Fruit fly (Drosophila melanogaster) whole organism, embryonic: ENCODE measurements around the gene TMEM216.

Experiments used
- BtbVII ChIP-seq: fragments of 200-800 bp; sonication (Bioruptor generic); optimal IDR thresholded peaks from 3 replicates; lab custom pipeline; 2017; ENCODE audit warnings: missing biosample characterization, mild to moderate bottlenecking, missing genetic modification characterization
- CG10147 ChIP-seq: fragments of 200-800 bp; sonication (Bioruptor generic); optimal IDR thresholded peaks from 2 replicates; lab custom pipeline; 2019; ENCODE audit warnings: missing biosample characterization, mild to moderate bottlenecking, missing genetic modification characterization, moderate library complexity
- CG10462 ChIP-seq: fragments of 200-800 bp; sonication (Bioruptor generic); optimal IDR thresholded peaks from 2 replicates; lab custom pipeline; 2016; ENCODE audit warnings: missing biosample characterization, missing genetic modification characterization
- CG10543 ChIP-seq: fragments of 200-800 bp; sonication (Bioruptor generic); optimal IDR thresholded peaks from 3 replicates; lab custom pipeline; 2017; ENCODE audit warnings: missing biosample characterization, mild to moderate bottlenecking, missing genetic modification characterization, moderate library complexity
- CG10959 ChIP-seq: fragments of 200-800 bp; sonication (Bioruptor generic); IDR thresholded peaks from 2 replicates; pipeline ENCODE4 v1.3.6; 2022; ENCODE audit warnings: missing biosample characterization, missing genetic modification characterization
- CG11504 ChIP-seq: fragments of 200-800 bp; sonication (Bioruptor generic); optimal IDR thresholded peaks from 3 replicates; lab custom pipeline; 2019; ENCODE audit warnings: missing biosample characterization, mild to moderate bottlenecking, missing genetic modification characterization, moderate library complexity
- CG12219 ChIP-seq: fragments of 200-800 bp; sonication (Bioruptor generic); optimal IDR thresholded peaks from 3 replicates; lab custom pipeline; 2018; ENCODE audit warnings: missing biosample characterization, mild to moderate bottlenecking, missing genetic modification characterization
- CG12769 ChIP-seq: fragments of 200-800 bp; sonication (Bioruptor generic); optimal IDR thresholded peaks from 2 replicates; lab custom pipeline; 2019; ENCODE audit warnings: missing biosample characterization, mild to moderate bottlenecking, missing genetic modification characterization, moderate library complexity
- CG13123 ChIP-seq: fragments of 200-800 bp; sonication (Bioruptor generic); optimal IDR thresholded peaks from 2 replicates; lab custom pipeline; 2016; ENCODE audit warnings: missing biosample characterization, missing genetic modification characterization
- CG15011 ChIP-seq: fragments of 200-800 bp; sonication (Bioruptor generic); optimal IDR thresholded peaks from 3 replicates; lab custom pipeline; 2018; ENCODE audit warnings: missing biosample characterization, mild to moderate bottlenecking, missing genetic modification characterization
- CG15601 ChIP-seq: fragments of 200-800 bp; sonication (Bioruptor generic); optimal IDR thresholded peaks from 3 replicates; lab custom pipeline; 2019; ENCODE audit warnings: missing biosample characterization, mild to moderate bottlenecking, missing genetic modification characterization, moderate library complexity
- CG1602 ChIP-seq: fragments of 200-800 bp; sonication (Bioruptor generic); optimal IDR thresholded peaks from 3 replicates; lab custom pipeline; 2016; ENCODE audit warnings: missing biosample characterization, missing genetic modification characterization
- CG16779 ChIP-seq: fragments of 200-800 bp; sonication (Bioruptor generic); IDR thresholded peaks from 2 replicates; pipeline ENCODE4 v1.3.6; 2022; ENCODE audit warnings: missing biosample characterization, missing genetic modification characterization
- CG17829 ChIP-seq: fragments of 200-800 bp; optimal IDR thresholded peaks from 2 replicates; lab custom pipeline; 2019; ENCODE audit warnings: missing biosample characterization, mild to moderate bottlenecking, missing genetic modification characterization, moderate library complexity
- CG31365 ChIP-seq: fragments of 200-800 bp; sonication (Bioruptor generic); optimal IDR thresholded peaks from 2 replicates; lab custom pipeline; 2018; ENCODE audit warnings: missing biosample characterization, mild to moderate bottlenecking, missing genetic modification characterization
- CG32772 ChIP-seq: fragments of 200-800 bp; sonication (Bioruptor generic); IDR thresholded peaks from 2 replicates; pipeline ENCODE4 v1.3.6; 2022; ENCODE audit warnings: missing biosample characterization, missing genetic modification characterization
- CG4282 ChIP-seq: fragments of 200-800 bp; sonication (Bioruptor generic); optimal IDR thresholded peaks from 2 replicates; lab custom pipeline; 2016; ENCODE audit warnings: missing biosample characterization, missing genetic modification characterization
- CG6272 ChIP-seq: fragments of 200-800 bp; sonication (Bioruptor generic); IDR thresholded peaks from 2 replicates; pipeline ENCODE4 v1.3.6; 2022; ENCODE audit warnings: missing biosample characterization, missing genetic modification characterization
- CG9727 ChIP-seq: fragments of 200-800 bp; sonication (Bioruptor generic); optimal IDR thresholded peaks from 3 replicates; lab custom pipeline; 2017; ENCODE audit warnings: missing biosample characterization, mild to moderate bottlenecking, missing genetic modification characterization
- CHES-1-like ChIP-seq: fragments of 200-800 bp; sonication (Bioruptor generic); optimal IDR thresholded peaks from 2 replicates; lab custom pipeline; 2016; ENCODE audit warnings: missing biosample characterization, missing genetic modification characterization
- CoRest ChIP-seq: fragments of 200-800 bp; sonication (Bioruptor generic); optimal IDR thresholded peaks from 3 replicates; lab custom pipeline; 2018; ENCODE audit warnings: missing biosample characterization, mild to moderate bottlenecking, missing genetic modification characterization, moderate library complexity
- E2f1 ChIP-seq: fragments of 200-800 bp; sonication (Bioruptor generic); IDR thresholded peaks from 2 replicates; pipeline ENCODE4 v1.3.6; 2022; ENCODE audit warnings: missing biosample characterization, missing genetic modification characterization
- Eip74EF ChIP-seq, 2 experiments: fragments of 200-800 bp in 1 of 2; fragments of >200 bp in 1 of 2; sonication (Bioruptor generic) in 1 of 2; optimal IDR thresholded peaks; 2 replicates each; lab custom pipeline; 2017 to 2019; ENCODE audit warnings: missing biosample characterization in 2 of 2, missing genetic modification characterization in 2 of 2, mild to moderate bottlenecking in 1 of 2, moderate library complexity in 1 of 2
- Elba2 ChIP-seq: fragments of 200-800 bp; sonication (Bioruptor generic); optimal IDR thresholded peaks from 3 replicates; lab custom pipeline; 2016; ENCODE audit warnings: missing biosample characterization, missing genetic modification characterization
- Hand ChIP-seq: fragments of 200-800 bp; sonication (Bioruptor generic); optimal IDR thresholded peaks from 2 replicates; lab custom pipeline; 2017; ENCODE audit warnings: mild to moderate bottlenecking, missing biosample characterization, missing genetic modification reagents, missing genetic modification characterization
- Lhr ChIP-seq: fragments of 200-800 bp; sonication (Bioruptor generic); optimal IDR thresholded peaks from 3 replicates; lab custom pipeline; 2017; ENCODE audit warnings: mild to moderate bottlenecking, missing biosample characterization, missing genetic modification reagents, missing genetic modification characterization
- MTF-1 ChIP-seq: fragments of 200-800 bp; sonication (Bioruptor generic); optimal IDR thresholded peaks from 2 replicates; lab custom pipeline; 2018; ENCODE audit warnings: missing biosample characterization, mild to moderate bottlenecking, missing genetic modification characterization, borderline replicate concordance
- Mes4 ChIP-seq: fragments of 200-800 bp; sonication (Bioruptor generic); optimal IDR thresholded peaks from 2 replicates; lab custom pipeline; 2016; ENCODE audit warnings: missing biosample characterization, missing genetic modification characterization
- Nf-YB ChIP-seq: fragments of 200-800 bp; sonication (Bioruptor generic); optimal IDR thresholded peaks from 3 replicates; lab custom pipeline; 2019; ENCODE audit warnings: missing biosample characterization, mild to moderate bottlenecking, missing genetic modification characterization, moderate library complexity
- Pdp1 ChIP-seq, 2 experiments: fragments of 200-800 bp; sonication (Bioruptor generic); optimal IDR thresholded peaks; 3 replicates each; lab custom pipeline; 2016; ENCODE audit warnings: missing biosample characterization in 2 of 2, missing genetic modification characterization in 2 of 2, mild to moderate bottlenecking in 1 of 2, moderate library complexity in 1 of 2
- Poxn ChIP-seq: fragments of 200-800 bp; sonication (Bioruptor generic); IDR thresholded peaks from 2 replicates; pipeline ENCODE4 v1.3.6; 2022; ENCODE audit warnings: missing biosample characterization, missing genetic modification characterization
- Ptx1 ChIP-seq: fragments of 200-800 bp; sonication (Bioruptor generic); IDR thresholded peaks from 2 replicates; pipeline ENCODE4 v1.3.6; 2022; ENCODE audit warnings: missing biosample characterization, missing genetic modification characterization
- Sry-β ChIP-seq: fragments of 200-800 bp; sonication (Bioruptor generic); optimal IDR thresholded peaks from 2 replicates; lab custom pipeline; 2018; ENCODE audit warnings: missing biosample characterization, mild to moderate bottlenecking, missing genetic modification characterization, moderate library complexity
- Sry-δ ChIP-seq: fragments of 200-800 bp; sonication (Bioruptor generic); optimal IDR thresholded peaks from 2 replicates; lab custom pipeline; 2016; ENCODE audit warnings: missing biosample characterization, missing genetic modification characterization
- Vsx1 ChIP-seq: fragments of 200-800 bp; sonication (Bioruptor generic); optimal IDR thresholded peaks from 2 replicates; lab custom pipeline; 2017; ENCODE audit warnings: missing biosample characterization, mild to moderate bottlenecking, missing genetic modification characterization, missing genetic modification reagents
- abd-A ChIP-seq: fragments of 200-800 bp; sonication (Bioruptor generic); optimal IDR thresholded peaks from 3 replicates; lab custom pipeline; 2019; ENCODE audit warnings: missing biosample characterization, mild to moderate bottlenecking, missing genetic modification characterization, moderate library complexity
- da ChIP-seq: fragments of 200-800 bp; sonication (Bioruptor generic); optimal IDR thresholded peaks from 2 replicates; lab custom pipeline; 2016; ENCODE audit warnings: missing biosample characterization, missing genetic modification characterization
- fd64A ChIP-seq: fragments of 200-800 bp; sonication (Bioruptor generic); optimal IDR thresholded peaks from 3 replicates; lab custom pipeline; 2018; ENCODE audit warnings: missing biosample characterization, mild to moderate bottlenecking, missing genetic modification characterization
- grn ChIP-seq: fragments of 200-800 bp; sonication (Bioruptor generic); optimal IDR thresholded peaks from 3 replicates; lab custom pipeline; 2017; ENCODE audit warnings: missing biosample characterization, missing genetic modification characterization
- onecut ChIP-seq: fragments of 200-800 bp; sonication (Bioruptor generic); IDR thresholded peaks from 2 replicates; pipeline ENCODE4 v1.3.6; 2022; ENCODE audit warnings: missing biosample characterization, missing genetic modification characterization
- pnt ChIP-seq: fragments of 200-800 bp; sonication (Bioruptor generic); optimal IDR thresholded peaks from 3 replicates; lab custom pipeline; 2016; ENCODE audit warnings: missing biosample characterization, missing genetic modification characterization
- pzg ChIP-seq: fragments of 200-800 bp; sonication (Bioruptor generic); optimal IDR thresholded peaks from 3 replicates; lab custom pipeline; 2018; ENCODE audit warnings: missing biosample characterization, mild to moderate bottlenecking, missing genetic modification characterization, moderate library complexity
- sd ChIP-seq: fragments of 200-800 bp; sonication (Bioruptor generic); optimal IDR thresholded peaks from 3 replicates; lab custom pipeline; 2018; ENCODE audit warnings: missing biosample characterization, mild to moderate bottlenecking, missing genetic modification characterization, moderate library complexity
- so ChIP-seq: fragments of 200-800 bp; sonication (Bioruptor generic); IDR thresholded peaks from 3 replicates; pipeline ENCODE4 v1.3.6; 2022; ENCODE audit warnings: missing biosample characterization, missing genetic modification characterization
- tap ChIP-seq: fragments of 200-800 bp; optimal IDR thresholded peaks from 3 replicates; lab custom pipeline; 2019; ENCODE audit warnings: missing biosample characterization, mild to moderate bottlenecking, missing genetic modification characterization, moderate library complexity
- vnd ChIP-seq: fragments of 200-800 bp; sonication (Bioruptor generic); IDR thresholded peaks from 3 replicates; pipeline ENCODE4 v1.3.6; 2022; ENCODE audit warnings: missing biosample characterization, missing genetic modification characterization; ENCODE audit not compliant: partially characterized antibody
- wdn ChIP-seq: fragments of 200-800 bp; sonication (Bioruptor generic); IDR thresholded peaks from 2 replicates; pipeline ENCODE4 v1.3.6; 2022; ENCODE audit warnings: missing biosample characterization, missing genetic modification characterization
- zen ChIP-seq: fragments of 200-800 bp; sonication (Bioruptor generic); optimal IDR thresholded peaks from 3 replicates; lab custom pipeline; 2018; ENCODE audit warnings: missing biosample characterization, mild to moderate bottlenecking, missing genetic modification characterization, moderate library complexity
- zfh1 ChIP-seq: fragments of 200-800 bp; sonication (Bioruptor generic); IDR thresholded peaks from 3 replicates; pipeline ENCODE4 v1.3.6; 2022; ENCODE audit warnings: missing biosample characterization, missing genetic modification characterization

Gene TMEM216

DNA sequence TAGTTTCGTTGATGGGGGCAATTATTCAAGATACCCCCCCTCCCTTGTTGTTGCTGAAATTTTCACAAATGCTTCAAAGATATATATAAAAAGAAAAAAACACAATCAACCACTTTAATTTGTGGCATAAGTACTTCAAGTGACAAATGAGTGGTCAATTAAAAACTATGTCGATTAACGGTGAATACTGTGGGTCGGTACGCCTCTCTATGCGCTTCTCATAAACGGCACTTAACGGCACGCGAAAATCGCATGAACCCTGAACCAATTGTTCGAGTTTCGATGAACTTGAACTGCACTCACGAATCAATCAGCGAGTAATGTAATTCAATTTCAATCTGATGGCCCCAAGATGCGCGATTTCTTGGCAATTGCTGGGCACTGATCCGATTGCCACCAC, 24.1 kb downstream of the TMEM216 start (continued):
- no peak for TF ChIP-seq CoRest (tag; lab: Kevin White, UChicago)
- TF ChIP-seq pzg = no peak
- no peak for TF ChIP-seq zfh1 (GFP tag; lab: Robert Waterston, UW)
- no peak for TF ChIP-seq Nf-YB (GFP tag; lab: Kevin White, UChicago)
- no peak for TF ChIP-seq zen (tag; lab: Kevin White, UChicago)
- TF ChIP-seq CG16779 = no peak
- TF ChIP-seq Ptx1 (GFP tag; lab: Robert Waterston, UW) = no peak
- TF ChIP-seq CG17829 (tag; lab: Kevin White, UChicago) = peak; percentile 96
- no peak for TF ChIP-seq Poxn (GFP tag; lab: Robert Waterston, UW)
- peak; percentile 37 for TF ChIP-seq sd (tag; lab: Kevin White, UChicago)

DNA sequence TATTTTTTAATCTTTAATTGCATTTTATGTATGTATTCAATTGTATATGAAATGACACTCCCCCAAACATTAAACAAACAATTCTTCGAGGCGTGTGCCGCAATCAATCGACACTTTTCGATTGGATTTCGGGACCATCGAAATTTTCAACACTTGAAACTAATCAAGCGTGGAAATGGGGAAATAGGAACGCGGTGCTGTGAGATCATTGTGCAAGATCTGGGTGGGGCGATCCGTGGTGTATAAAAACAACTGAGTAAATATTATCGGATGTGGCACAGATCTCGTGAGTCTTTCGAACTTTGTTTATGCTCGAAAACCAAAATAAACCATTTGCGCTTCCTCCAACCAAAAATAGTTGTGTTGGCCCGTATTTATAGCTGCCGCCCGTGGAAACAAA, 25.2 kb downstream of the TMEM216 start:
- TF ChIP-seq BtbVII (GFP tag; lab: Kevin White, UChicago) (peak; percentile 32), CG10543 (GFP tag; lab: Kevin White, UChicago) (peak; percentile 48), Vsx1 (GFP tag; lab: Kevin White, UChicago) (no peak), grn (peak; percentile 7), Hand (GFP tag; lab: Kevin White, UChicago) (no peak), wdn (no peak), CHES-1-like (no peak), CG10147 (no peak), Lhr (GFP tag; lab: Kevin White, UChicago) (no peak), CG15011 (no peak), tap (tag; lab: Kevin White, UChicago) (no peak), CG9727 (GFP tag; lab: Kevin White, UChicago) (no peak), CG13123 (GFP tag; lab: Kevin White, UChicago) (no peak), CG1602 (GFP tag; lab: Kevin White, UChicago) (no peak), CG12219 (GFP tag; lab: Kevin White, UChicago) (no peak), onecut (GFP tag; lab: Robert Waterston, UW) (no peak), Pdp1 (GFP tag; optimal IDR thresholded peaks at IDR 0.05; lab: Kevin White, UChicago) (peak in 1 of 2 experiments; percentile 79), abd-A (tag; lab: Kevin White, UChicago) (peak; percentile 72), da (GFP tag; lab: Kevin White, UChicago) (no peak), E2f1 (no peak), pnt (GFP tag; lab: Kevin White, UChicago) (no peak), fd64A (GFP tag; lab: Kevin White, UChicago) (peak; percentile 42), Elba2 (GFP tag; lab: Kevin White, UChicago) (no peak), Sry-δ (GFP tag; lab: Kevin White, UChicago) (no peak), Mes4 (GFP tag; lab: Kevin White, UChicago) (no peak), MTF-1 (GFP tag; lab: Kevin White, UChicago) (no peak), CG12769 (peak; percentile 71), CG31365 (tag; lab: Kevin White, UChicago) (no peak), CG11504 (tag; lab: Kevin White, UChicago) (no peak), Eip74EF (GFP tag; optimal IDR thresholded peaks at IDR 0.05; lab: Kevin White, UChicago) (peak in 1 of 2 experiments; percentile 46), CG32772 (GFP tag; lab: Robert Waterston, UW) (no peak), CG4282 (GFP tag; lab: Kevin White, UChicago) (no peak), CG15601 (tag; lab: Kevin White, UChicago) (no peak), CG10959 (GFP tag; lab: Robert Waterston, UW) (no peak), so (peak; percentile 41; the same call in 1 of the 3 replicates), CG6272 (GFP tag; lab: Robert Waterston, UW) (no peak), Sry-β (GFP tag; lab: Kevin White, UChicago) (no peak), CG10462 (GFP tag; lab: Kevin White, UChicago) (no peak), vnd (no peak), sd (tag; lab: Kevin White, UChicago) (peak; percentile 66)
